Worm (Caenorhabditis elegans) whole organism, early embryonic: ENCODE data around the gene F09B9.4.

Experiments used
- aly-1 ChIP-seq: sonication (generic microtip); optimal IDR thresholded peaks from 2 replicates; lab custom pipeline; 2016; ENCODE audit warnings: missing genetic modification characterization, missing compliant biosample characterization
- ama-1 ChIP-seq: fragments of 150-350 bp; optimal IDR thresholded peaks from 2 replicates; lab custom pipeline; 2014
- ceh-36 ChIP-seq: sonication (generic microtip); optimal IDR thresholded peaks from 2 replicates; lab custom pipeline; 2016; ENCODE audit warnings: missing genetic modification characterization, inconsistent platforms, missing compliant biosample characterization
- hmbx-1 ChIP-seq: sonication (generic microtip); optimal IDR thresholded peaks from 2 replicates; lab custom pipeline; 2016; ENCODE audit warnings: mild to moderate bottlenecking, missing genetic modification characterization, missing compliant biosample characterization
- hmg-4 ChIP-seq: fragments of 200-800 bp; sonication (Bioruptor generic); optimal IDR thresholded peaks from 2 replicates; lab custom pipeline; 2018; ENCODE audit warnings: mild to moderate bottlenecking, missing genetic modification characterization, missing compliant biosample characterization
- sea-1 ChIP-seq: fragments of 200-800 bp; sonication (Bioruptor generic); conservative IDR thresholded peaks from 2 replicates; pipeline ENCODE4 v1.3.6; 2022; ENCODE audit warnings: missing genetic modification characterization, missing compliant biosample characterization
- tra-4 ChIP-seq: sonication (generic microtip); optimal IDR thresholded peaks from 2 replicates; lab custom pipeline; 2017; ENCODE audit warnings: missing genetic modification characterization, missing compliant biosample characterization

- TF ChIP-seq aly-1 (tag; lab: Kevin White, UChicago) = no peak
- no peak for TF ChIP-seq ceh-36
- no peak for TF ChIP-seq tra-4
- no peak for TF ChIP-seq hmg-4 (GFP tag; lab: Kevin White, UChicago)
- TF ChIP-seq sea-1 = no peak
- no peak for TF ChIP-seq ama-1 (lab: Kevin White, UChicago)
- no peak for TF ChIP-seq hmbx-1 (tag; lab: Kevin White, UChicago)
These were observed 45.6 kb downstream of the F09B9.4 start for ce11 chrX:10206008-10206407.
